Worm (Caenorhabditis elegans) whole organism, young adult: ENCODE measurements around the gene hsp-16.2.

Experiments used
- F39B2.1 ChIP-seq: fragments of 200-800 bp; sonication (Bioruptor generic); IDR thresholded peaks from 2 replicates; pipeline ENCODE4 v1.3.6; 2022; ENCODE audit warnings: missing genetic modification reagents, missing genetic modification characterization, missing compliant biosample characterization
- Y95B8A.8 ChIP-seq: fragments of 200-800 bp; sonication (Bioruptor generic); IDR thresholded peaks from 2 replicates; pipeline ENCODE4 v1.3.6; 2022; ENCODE audit warnings: missing genetic modification reagents, missing genetic modification characterization, missing compliant biosample characterization
- bed-2 ChIP-seq: fragments of 200-800 bp; sonication (Bioruptor generic); IDR thresholded peaks from 2 replicates; pipeline ENCODE4 v1.3.6; 2022; ENCODE audit warnings: missing genetic modification reagents, missing genetic modification characterization, missing compliant biosample characterization
- egl-18 ChIP-seq: fragments of 200-800 bp; sonication (Bioruptor generic); IDR thresholded peaks from 2 replicates; pipeline ENCODE4 v1.3.6; 2022; ENCODE audit warnings: missing genetic modification reagents, missing genetic modification characterization, missing compliant biosample characterization
- hlh-12 ChIP-seq: sonication (generic microtip); optimal IDR thresholded peaks from 2 replicates; lab custom pipeline; 2016; ENCODE audit warnings: missing genetic modification characterization, missing compliant biosample characterization
- lin-54 ChIP-seq: fragments of 200-800 bp; sonication (Bioruptor generic); optimal IDR thresholded peaks from 2 replicates; lab custom pipeline; 2018; ENCODE audit warnings: mild to moderate bottlenecking, missing genetic modification characterization, missing compliant biosample characterization
- nfya-1 ChIP-seq: sonication (generic microtip); optimal IDR thresholded peaks from 2 replicates; lab custom pipeline; 2017; ENCODE audit warnings: antibody characterized with exemption, missing compliant biosample characterization, missing genetic modification characterization, borderline replicate concordance; ENCODE audit not compliant: insufficient read depth
- nhr-80 ChIP-seq: sonication (generic microtip); optimal IDR thresholded peaks from 2 replicates; lab custom pipeline; 2016; ENCODE audit warnings: missing genetic modification characterization, missing compliant biosample characterization
- pha-4 ChIP-seq: fragments of 150-350 bp; sonication (generic microtip); optimal IDR thresholded peaks from 2 replicates; lab custom pipeline; 2014; ENCODE audit warnings: missing biosample characterization, missing genetic modification reagents, missing genetic modification characterization
- unc-130 ChIP-seq: sonication (generic microtip); optimal IDR thresholded peaks from 2 replicates; lab custom pipeline; 2016; ENCODE audit warnings: missing genetic modification reagents, missing genetic modification characterization, missing compliant biosample characterization

DNA sequence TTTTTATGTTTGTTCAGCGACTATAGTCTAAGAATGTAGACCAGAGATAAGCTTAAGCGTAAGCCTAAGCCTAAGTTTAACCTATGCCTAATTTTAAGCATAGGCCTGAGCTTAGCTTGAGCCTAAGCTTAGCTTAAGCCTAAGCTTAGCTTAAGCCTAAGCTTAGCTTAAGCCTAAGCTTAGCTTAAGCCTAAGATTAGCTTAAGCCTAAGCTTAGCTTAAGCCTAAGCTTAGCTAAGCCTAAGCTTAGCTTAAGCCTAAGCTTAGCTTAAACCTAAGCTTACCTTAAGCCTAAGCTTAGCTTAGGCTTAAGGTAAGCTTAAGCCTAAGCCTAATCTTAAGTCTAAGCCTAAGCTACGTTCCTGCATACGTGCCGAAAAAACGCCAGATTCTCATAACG lies 43.8 kb upstream of the hsp-16.2 start:
- no peak for TF ChIP-seq lin-54
- no peak for TF ChIP-seq Y95B8A.8 (GFP tag; lab: Robert Waterston, UW)
- TF ChIP-seq unc-130: no peak
- TF ChIP-seq nhr-80 (tag; lab: Kevin White, UChicago): no peak
- no peak for TF ChIP-seq egl-18 (GFP tag; lab: Robert Waterston, UW)
- no peak for TF ChIP-seq bed-2
- TF ChIP-seq F39B2.1 (GFP tag; lab: Robert Waterston, UW): no peak
- TF ChIP-seq nfya-1: no peak
- no peak for TF ChIP-seq pha-4 (tag; lab: Kevin White, UChicago)
- TF ChIP-seq hlh-12 (tag; lab: Kevin White, UChicago): no peak
